Worm (Caenorhabditis elegans) whole organism, L4 larva: ENCODE measurements around the gene gst-42.

Experiments used
- F10B5.3 ChIP-seq: sonication (generic microtip); optimal IDR thresholded peaks from 2 replicates; lab custom pipeline; 2016; ENCODE audit warnings: mild to moderate bottlenecking, missing genetic modification characterization, missing compliant biosample characterization
- F26F4.8 ChIP-seq: fragments of 200-800 bp; sonication (Bioruptor generic); conservative IDR thresholded peaks from 2 replicates; pipeline ENCODE4 v1.3.6; 2022; ENCODE audit warnings: missing genetic modification characterization, missing compliant biosample characterization
- F44E2.7 ChIP-seq: fragments of 200-800 bp; sonication (Bioruptor generic); IDR thresholded peaks from 2 replicates; pipeline ENCODE4 v2.1.2; 2022; ENCODE audit warnings: missing genetic modification characterization, missing compliant biosample characterization
- T20F7.1 ChIP-seq: fragments of 200-800 bp; sonication (Bioruptor generic); optimal IDR thresholded peaks from 2 replicates; lab custom pipeline; 2018; ENCODE audit warnings: mild to moderate bottlenecking, missing genetic modification characterization, missing compliant biosample characterization
- Y48G9A.11 ChIP-seq: fragments of 200-800 bp; sonication (Bioruptor generic); IDR thresholded peaks from 2 replicates; pipeline ENCODE4 v1.3.6; 2022; ENCODE audit warnings: missing genetic modification reagents, missing genetic modification characterization, missing compliant biosample characterization
- Y5F2A.4 ChIP-seq: fragments of 200-800 bp; sonication (Bioruptor generic); optimal IDR thresholded peaks from 2 replicates; lab custom pipeline; 2018; ENCODE audit warnings: mild to moderate bottlenecking, missing genetic modification characterization, missing compliant biosample characterization
- ZK546.5 ChIP-seq, 2 experiments: sonication (generic microtip); optimal IDR thresholded peaks; 2 replicates each; lab custom pipeline; 2017; ENCODE audit warnings: missing biosample characterization in 2 of 2, missing genetic modification characterization in 2 of 2
- aha-1 ChIP-seq: fragments of 150-350 bp; peaks from one replicate; lab custom pipeline; 2014; ENCODE audit warnings: missing biosample characterization, missing genetic modification characterization
- ama-1 ChIP-seq: fragments of 150-350 bp; optimal IDR thresholded peaks from 2 replicates; lab custom pipeline; 2014; ENCODE audit warnings: inconsistent platforms, mixed read lengths
- ceh-32 ChIP-seq: sonication (generic microtip); optimal IDR thresholded peaks from 2 replicates; lab custom pipeline; 2016; ENCODE audit warnings: mild to moderate bottlenecking, missing genetic modification characterization, missing compliant biosample characterization; ENCODE audit not compliant: poor library complexity
- ceh-82 ChIP-seq: sonication (generic microtip); optimal IDR thresholded peaks from 2 replicates; lab custom pipeline; 2017; ENCODE audit warnings: missing biosample characterization, missing genetic modification characterization
- ces-1 ChIP-seq: fragments of 150-350 bp; sonication (generic microtip); optimal IDR thresholded peaks from 4 replicates; lab custom pipeline; 2014; ENCODE audit warnings: missing biosample characterization, missing genetic modification reagents, missing genetic modification characterization
- ctbp-1 ChIP-seq: fragments of 200-800 bp; sonication (Bioruptor generic); IDR thresholded peaks from 2 replicates; pipeline ENCODE4 v1.3.6; 2022; ENCODE audit warnings: missing genetic modification reagents, missing genetic modification characterization, missing compliant biosample characterization
- daf-12 ChIP-seq: fragments of 150-350 bp; optimal IDR thresholded peaks from 2 replicates; lab custom pipeline; 2014; ENCODE audit warnings: missing biosample characterization, missing genetic modification reagents, missing genetic modification characterization
- daf-8 ChIP-seq: fragments of 200-800 bp; sonication (Bioruptor generic); IDR thresholded peaks from 2 replicates; pipeline ENCODE4 v1.3.6; 2022; ENCODE audit warnings: missing genetic modification characterization, missing compliant biosample characterization
- dmd-6 ChIP-seq: fragments of 200-800 bp; sonication (Bioruptor generic); IDR thresholded peaks from 2 replicates; pipeline ENCODE4 v1.3.6; 2022; ENCODE audit warnings: missing genetic modification reagents, missing genetic modification characterization, missing compliant biosample characterization
- dmd-8 ChIP-seq: fragments of 200-800 bp; sonication (Bioruptor generic); IDR thresholded peaks from 2 replicates; pipeline ENCODE4 v1.3.6; 2022; ENCODE audit warnings: missing genetic modification characterization, missing compliant biosample characterization
- egl-43 ChIP-seq: fragments of 200-800 bp; sonication (Bioruptor generic); IDR thresholded peaks from 2 replicates; pipeline ENCODE4 v1.3.6; 2022; ENCODE audit warnings: missing genetic modification reagents, missing genetic modification characterization, missing compliant biosample characterization
- fkh-10 ChIP-seq: fragments of 150-350 bp; optimal IDR thresholded peaks from 2 replicates; lab custom pipeline; 2014; ENCODE audit warnings: missing biosample characterization, missing genetic modification reagents, missing genetic modification characterization
- hif-1 ChIP-seq, 2 experiments: sonication (generic microtip); optimal IDR thresholded peaks; 2 replicates each; lab custom pipeline; 2016 to 2017; ENCODE audit warnings: missing compliant biosample characterization in 2 of 2, missing genetic modification characterization in 2 of 2, missing genetic modification reagents in 2 of 2, missing genotype in 2 of 2, mild to moderate bottlenecking in 1 of 2
- hlh-30 ChIP-seq: sonication (generic microtip); optimal IDR thresholded peaks from 2 replicates; lab custom pipeline; 2017; ENCODE audit warnings: antibody characterized with exemption, mild to moderate bottlenecking, missing genetic modification characterization, missing compliant biosample characterization; ENCODE audit not compliant: insufficient read depth
- lim-7 ChIP-seq: fragments of 200-800 bp; sonication (Bioruptor generic); IDR thresholded peaks from 2 replicates; pipeline ENCODE4 v1.3.6; 2022; ENCODE audit warnings: missing genetic modification characterization, missing compliant biosample characterization
- lin-1 ChIP-seq: fragments of 200-800 bp; sonication (Bioruptor generic); IDR thresholded peaks from 2 replicates; pipeline ENCODE4 v1.3.6; 2022; ENCODE audit warnings: missing genetic modification reagents, missing genetic modification characterization, missing compliant biosample characterization
- lsy-2 ChIP-seq, 2 experiments: fragments of 150-350 bp in 1 of 2; sonication (generic microtip) in 1 of 2; optimal IDR thresholded peaks; 2 replicates each; lab custom pipeline; 2014 to 2017; ENCODE audit warnings: missing biosample characterization in 2 of 2, missing genetic modification characterization in 2 of 2
- madf-9 ChIP-seq: fragments of 200-800 bp; sonication (Bioruptor generic); conservative IDR thresholded peaks from 2 replicates; pipeline ENCODE4 v1.3.6; 2022; ENCODE audit warnings: missing genetic modification reagents, missing genetic modification characterization, missing compliant biosample characterization
- mdt-29 ChIP-seq: fragments of 200-800 bp; sonication (Bioruptor generic); IDR thresholded peaks from 2 replicates; pipeline ENCODE4 v1.3.6; 2022; ENCODE audit warnings: missing genetic modification reagents, missing genetic modification characterization, missing compliant biosample characterization
- nhr-25 ChIP-seq: sonication (generic microtip); optimal IDR thresholded peaks from 2 replicates; lab custom pipeline; 2017; ENCODE audit warnings: missing genetic modification characterization, mild to moderate bottlenecking, missing compliant biosample characterization, antibody characterized with exemption, moderate library complexity, borderline replicate concordance; ENCODE audit not compliant: insufficient read depth
- nhr-41 ChIP-seq: fragments of 200-800 bp; sonication (Bioruptor generic); IDR thresholded peaks from 2 replicates; pipeline ENCODE4 v1.3.6; 2022; ENCODE audit warnings: missing genetic modification reagents, missing genetic modification characterization, missing compliant biosample characterization
- nhr-48 ChIP-seq: sonication (generic microtip); optimal IDR thresholded peaks from 2 replicates; lab custom pipeline; 2016; ENCODE audit warnings: mild to moderate bottlenecking, missing genetic modification characterization, missing compliant biosample characterization
- php-3 ChIP-seq: fragments of 200-800 bp; sonication (Bioruptor generic); IDR thresholded peaks from 2 replicates; pipeline ENCODE4 v1.3.6; 2022; ENCODE audit warnings: missing genetic modification reagents, missing genetic modification characterization, missing compliant biosample characterization
- rbr-2 ChIP-seq: sonication (generic microtip); optimal IDR thresholded peaks from 2 replicates; lab custom pipeline; 2016; ENCODE audit warnings: missing genotype, missing genetic modification characterization, missing compliant biosample characterization
- set-16 ChIP-seq: fragments of 200-800 bp; sonication (Bioruptor generic); IDR thresholded peaks from 2 replicates; pipeline ENCODE4 v1.3.6; 2022; ENCODE audit warnings: missing genetic modification reagents, missing genetic modification characterization, missing compliant biosample characterization
- skn-1 ChIP-seq: fragments of 150-350 bp; optimal IDR thresholded peaks from 2 replicates; lab custom pipeline; 2014; ENCODE audit warnings: missing biosample characterization, missing genetic modification characterization
- snpc-1.2 ChIP-seq: fragments of 200-800 bp; sonication (Bioruptor generic); IDR thresholded peaks from 2 replicates; pipeline ENCODE4 v1.3.6; 2022; ENCODE audit warnings: missing genetic modification reagents, missing genetic modification characterization, missing compliant biosample characterization
- snpc-4 ChIP-seq: fragments of 150-350 bp; optimal IDR thresholded peaks from 2 replicates; lab custom pipeline; 2014; ENCODE audit warnings: missing biosample characterization, missing genetic modification characterization
- spr-1 ChIP-seq: sonication (generic microtip); optimal IDR thresholded peaks from 2 replicates; lab custom pipeline; 2016; ENCODE audit warnings: mild to moderate bottlenecking, missing genetic modification characterization, missing compliant biosample characterization
- spr-3 ChIP-seq: fragments of 200-800 bp; sonication (Bioruptor generic); optimal IDR thresholded peaks from 2 replicates; lab custom pipeline; 2018; ENCODE audit warnings: mild to moderate bottlenecking, missing genetic modification characterization, missing compliant biosample characterization
- tag-97 ChIP-seq: fragments of 200-800 bp; sonication (Bioruptor generic); IDR thresholded peaks from 2 replicates; pipeline ENCODE4 v1.3.6; 2022; ENCODE audit warnings: missing genetic modification characterization, missing compliant biosample characterization
- tra-1 ChIP-seq: fragments of 200-800 bp; sonication (Bioruptor generic); IDR thresholded peaks from 2 replicates; pipeline ENCODE4 v1.3.6; 2022; ENCODE audit warnings: missing genetic modification reagents, missing genetic modification characterization, missing compliant biosample characterization
- unc-62 ChIP-seq, 3 experiments: fragments of 150-350 bp in 1 of 3; sonication (generic microtip); optimal IDR thresholded peaks in 2 of 3; peaks in 1 of 3; 1 replicate in 1 of 3; 2 replicates in 2 of 3; lab custom pipeline; 2014 to 2017; ENCODE audit warnings: missing biosample characterization in 3 of 3, missing genetic modification characterization in 3 of 3, missing genetic modification reagents in 3 of 3, missing genotype in 1 of 3
- vab-7 ChIP-seq: fragments of 200-800 bp; sonication (Bioruptor generic); IDR thresholded peaks from 2 replicates; pipeline ENCODE4 v1.3.6; 2022; ENCODE audit warnings: missing genetic modification reagents, missing genetic modification characterization, missing compliant biosample characterization
- zfp-3 ChIP-seq: fragments of 200-800 bp; sonication (Bioruptor generic); conservative IDR thresholded peaks from 2 replicates; pipeline ENCODE4 v1.3.6; 2022; ENCODE audit warnings: missing genetic modification reagents, missing genetic modification characterization, missing compliant biosample characterization
- zip-2 ChIP-seq: fragments of 150-350 bp; optimal IDR thresholded peaks from 2 replicates; lab custom pipeline; 2014; ENCODE audit warnings: missing biosample characterization, missing genetic modification characterization

The gst-42 gene

ce11 chrX:11766432-11766831 lies 38.7 kb upstream of the gst-42 start:
- TF ChIP-seq ZK546.5 (tag; optimal IDR thresholded peaks at IDR 0.05; lab: Kevin White, UChicago), result no peak
- no peak for TF ChIP-seq tra-1
- TF ChIP-seq unc-62 (GFP tag; optimal IDR thresholded peaks at IDR 0.05 in 1 of 2; lab: Kevin White, UChicago), result peak in 1 of 2 experiments; percentile 52
- TF ChIP-seq unc-62 (tag; optimal IDR thresholded peaks at IDR 0.05; lab: Kevin White, UChicago), result no peak
- TF ChIP-seq set-16, result peak; percentile 69; the same call in 1 of the 2 replicates
- TF ChIP-seq tag-97 (GFP tag; lab: Robert Waterston, UW), result no peak
- TF ChIP-seq zip-2 (tag; lab: Kevin White, UChicago), result no peak
- no peak for TF ChIP-seq F44E2.7 (GFP tag; lab: Robert Waterston, UW)
- TF ChIP-seq, all 104 proteins: peak for 2

- TF ChIP-seq aha-1 (tag; lab: Kevin White, UChicago), result peak; percentile 55
- TF ChIP-seq snpc-1.2 (GFP tag; lab: Robert Waterston, UW), result no peak
- no peak for TF ChIP-seq ctbp-1 (GFP tag; lab: Robert Waterston, UW)
- no peak for TF ChIP-seq egl-43 (GFP tag; lab: Robert Waterston, UW)
These were observed 38.1 kb upstream of the gst-42 start for ce11 chrX:11765860-11766259.

DNA sequence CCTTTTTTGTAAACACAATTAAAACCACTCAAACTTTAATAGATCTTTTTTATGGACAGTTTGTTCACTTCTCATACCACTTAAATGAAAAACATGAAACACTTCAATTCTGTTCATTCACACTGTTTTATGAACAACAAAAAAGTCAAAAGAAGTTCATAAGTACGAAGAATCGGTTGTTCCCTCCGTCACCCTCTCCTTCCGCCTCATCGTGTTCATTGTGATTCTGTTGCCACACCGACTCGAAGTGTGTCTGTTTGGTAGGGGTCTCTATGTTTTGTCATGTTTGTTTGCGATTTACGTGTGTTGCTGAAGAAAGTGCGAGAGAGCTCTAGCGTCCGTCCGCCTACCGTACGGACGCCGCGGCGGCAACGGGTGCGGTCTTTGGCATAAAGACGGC lies 31.1 kb upstream of the gst-42 start, which contains the start of gene lact-7:
Gene lact-7, plus strand, starts transcription at position 301 of the 400 bp plus-strand sequence.
- peak; percentile 32; the same call in 1 of the 2 replicates for TF ChIP-seq set-16
- no peak for TF ChIP-seq ces-1 (GFP tag; lab: Kevin White, UChicago)

- TF ChIP-seq spr-1 (tag; lab: Kevin White, UChicago) (peak; percentile 72), tra-1 (peak; percentile 92), Y48G9A.11 (GFP tag; lab: Robert Waterston, UW) (peak; percentile 66; the same call in 1 of the 2 replicates), Y5F2A.4 (GFP tag; lab: Kevin White, UChicago) (peak; percentile 70), snpc-4 (no peak), skn-1 (no peak), ceh-82 (no peak), mdt-29 (peak; percentile 68; the same call in 1 of the 2 replicates), unc-62 (GFP tag; optimal IDR thresholded peaks at IDR 0.05 in 1 of 2; lab: Kevin White, UChicago) (peak in 1 of 2 experiments; percentile 84), unc-62 (tag; optimal IDR thresholded peaks at IDR 0.05; lab: Kevin White, UChicago) (no peak), T20F7.1 (GFP tag; lab: Kevin White, UChicago) (peak; percentile 64), rbr-2 (tag; lab: Kevin White, UChicago) (peak; percentile 85), ctbp-1 (GFP tag; lab: Robert Waterston, UW) (peak; percentile 92), lim-7 (peak; percentile 98), php-3 (GFP tag; lab: Robert Waterston, UW) (peak; percentile 81; the same call in 1 of the 2 replicates), vab-7 (GFP tag; lab: Robert Waterston, UW) (peak; percentile 95), F10B5.3 (tag; lab: Kevin White, UChicago) (peak; percentile 52), nhr-25 (tag; lab: Kevin White, UChicago) (no peak), ceh-32 (no peak), hif-1 (tag; optimal IDR thresholded peaks at IDR 0.05; lab: Kevin White, UChicago) (peak; percentile 8 to 57), F26F4.8 (GFP tag; lab: Robert Waterston, UW) (peak; percentile 88), dmd-8 (peak; percentile 96), daf-12 (tag; lab: Kevin White, UChicago) (no peak), nhr-48 (tag; lab: Kevin White, UChicago) (peak; percentile 71), nhr-41 (peak; percentile 73; the same call in 1 of the 2 replicates), daf-8 (GFP tag; lab: Robert Waterston, UW) (peak; percentile 79; the same call in 1 of the 2 replicates), spr-3 (GFP tag; lab: Kevin White, UChicago) (peak; percentile 85), ama-1 (lab: Kevin White, UChicago) (no peak), hlh-30 (tag; lab: Kevin White, UChicago) (peak; percentile 81), zfp-3 (GFP tag; lab: Robert Waterston, UW) (0 out of 2 replicates have a peak, but pooled peaks have one; percentile 61), fkh-10 (GFP tag; lab: Kevin White, UChicago) (peak; percentile 57), zip-2 (tag; lab: Kevin White, UChicago) (peak; percentile 71), madf-9 (peak; percentile 78), dmd-6 (GFP tag; lab: Robert Waterston, UW) (peak; percentile 77), lin-1 (peak; percentile 87), lsy-2 (tag; optimal IDR thresholded peaks at IDR 0.05; lab: Kevin White, UChicago) (no peak), snpc-1.2 (GFP tag; lab: Robert Waterston, UW) (peak; percentile 94)
These were observed 29.9 kb upstream of the gst-42 start for ce11 chrX:11757666-11758065.
